Worm (Caenorhabditis elegans) whole organism, L3 larva: ENCODE data around the gene F58D12.1.

Source experiments
- ama-1 ChIP-seq: fragments of 150-350 bp; optimal IDR thresholded peaks from 2 replicates; lab custom pipeline; 2018
- ceh-28 ChIP-seq: fragments of 150-350 bp; optimal IDR thresholded peaks from 2 replicates; lab custom pipeline; 2014; ENCODE audit warnings: missing biosample characterization, missing genetic modification reagents, missing genetic modification characterization
- elt-1 ChIP-seq: fragments of 150-350 bp; optimal IDR thresholded peaks from 2 replicates; lab custom pipeline; 2014; ENCODE audit warnings: missing biosample characterization, missing genetic modification characterization
- elt-2 ChIP-seq: sonication (generic microtip); optimal IDR thresholded peaks from 2 replicates; lab custom pipeline; 2016; ENCODE audit warnings: missing genetic modification reagents, mild to moderate bottlenecking, missing genetic modification characterization, missing compliant biosample characterization
- elt-3 ChIP-seq, 3 experiments: fragments of 150-350 bp in 1 of 3; sonication (generic microtip) in 2 of 3; optimal IDR thresholded peaks; 2 replicates in 2 of 3; 4 replicates in 1 of 3; lab custom pipeline; 2014 to 2017; ENCODE audit warnings: missing biosample characterization in 3 of 3, missing genetic modification characterization in 3 of 3
- pqm-1 ChIP-seq: fragments of 150-350 bp; optimal IDR thresholded peaks from 2 replicates; lab custom pipeline; 2017; ENCODE audit warnings: missing biosample characterization, missing genetic modification characterization, inconsistent platforms

DNA sequence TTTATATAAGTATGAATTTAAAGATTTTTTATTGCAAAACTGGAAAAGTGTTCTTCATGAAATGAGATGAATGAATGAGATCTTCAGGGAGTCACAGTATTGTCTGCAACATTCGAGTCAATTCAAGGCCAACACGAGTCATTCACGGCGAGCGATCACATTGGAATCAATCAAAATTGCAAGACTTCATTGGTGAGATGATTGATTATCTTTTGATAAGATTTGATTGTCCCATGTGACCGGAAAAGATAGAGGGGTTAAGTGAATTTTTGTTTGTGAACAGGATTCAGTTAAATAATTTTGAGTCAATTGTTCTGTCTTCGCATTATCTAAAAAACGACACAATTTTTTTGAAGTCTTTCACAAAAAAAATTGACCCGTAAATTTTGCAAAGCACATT lies 45.6 kb downstream of the F58D12.1 start:
- TF ChIP-seq elt-1 (tag; lab: Kevin White, UChicago) (no peak), elt-2 (tag; lab: Kevin White, UChicago) (no peak), elt-3 (tag; optimal IDR thresholded peaks at IDR 0.05; lab: Kevin White, UChicago) (no peak), pqm-1 (tag; lab: Kevin White, UChicago) (no peak), ceh-28 (tag; lab: Kevin White, UChicago) (no peak), ama-1 (lab: Kevin White, UChicago) (no peak)
